Worm (Caenorhabditis elegans) whole organism, late embryonic: Measurements from ENCODE around the gene F13E6.2.

Experiments
- C08G9.2 ChIP-seq: sonication (generic microtip); optimal IDR thresholded peaks from 2 replicates; lab custom pipeline; 2016; ENCODE audit warnings: mild to moderate bottlenecking, missing genetic modification characterization, moderate library complexity, missing compliant biosample characterization
- C38D4.7 ChIP-seq: fragments of 200-800 bp; sonication (Bioruptor generic); optimal IDR thresholded peaks from 2 replicates; lab custom pipeline; 2018; ENCODE audit warnings: mild to moderate bottlenecking, missing genetic modification characterization, moderate library complexity, missing compliant biosample characterization
- F13H6.1 ChIP-seq: sonication (generic microtip); optimal IDR thresholded peaks from 2 replicates; lab custom pipeline; 2016; ENCODE audit warnings: missing genetic modification characterization, missing compliant biosample characterization
- K02D7.2 ChIP-seq: sonication (generic microtip); optimal IDR thresholded peaks from 2 replicates; lab custom pipeline; 2017; ENCODE audit warnings: mild to moderate bottlenecking, missing genetic modification characterization, missing compliant biosample characterization
- K09A11.1 ChIP-seq: sonication (generic microtip); optimal IDR thresholded peaks from 2 replicates; lab custom pipeline; 2017; ENCODE audit warnings: antibody characterized with exemption, mild to moderate bottlenecking, missing genetic modification characterization, missing compliant biosample characterization; ENCODE audit not compliant: insufficient read depth
- T23F11.4 ChIP-seq: fragments of 200-800 bp; sonication (Bioruptor generic); optimal IDR thresholded peaks from 2 replicates; lab custom pipeline; 2018; ENCODE audit warnings: mild to moderate bottlenecking, missing genetic modification characterization, missing compliant biosample characterization
- Y22D7AL.16 ChIP-seq: sonication (generic microtip); optimal IDR thresholded peaks from 2 replicates; lab custom pipeline; 2016; ENCODE audit warnings: missing genetic modification characterization, missing compliant biosample characterization
- ama-1 ChIP-seq: fragments of 150-350 bp; optimal IDR thresholded peaks from 2 replicates; lab custom pipeline; 2014
- ceh-14 ChIP-seq: sonication (generic microtip); optimal IDR thresholded peaks from 2 replicates; lab custom pipeline; 2016; ENCODE audit warnings: missing genotype, missing genetic modification characterization, missing compliant biosample characterization
- ceh-18 ChIP-seq: sonication (generic microtip); optimal IDR thresholded peaks from 2 replicates; lab custom pipeline; 2016; ENCODE audit warnings: missing genetic modification characterization, missing compliant biosample characterization
- ceh-2 ChIP-seq: sonication (generic microtip); optimal IDR thresholded peaks from 2 replicates; lab custom pipeline; 2016; ENCODE audit warnings: missing genotype, missing genetic modification characterization, missing compliant biosample characterization
- ceh-24 ChIP-seq: sonication (generic microtip); optimal IDR thresholded peaks from 2 replicates; lab custom pipeline; 2016; ENCODE audit warnings: mild to moderate bottlenecking, missing genetic modification characterization, missing compliant biosample characterization
- ceh-30 ChIP-seq: fragments of 150-350 bp; optimal IDR thresholded peaks from 2 replicates; lab custom pipeline; 2014; ENCODE audit warnings: missing biosample characterization, missing genetic modification characterization
- ceh-31 ChIP-seq: sonication (generic microtip); optimal IDR thresholded peaks from 2 replicates; lab custom pipeline; 2016; ENCODE audit warnings: missing genetic modification characterization, missing compliant biosample characterization
- ceh-34 ChIP-seq: sonication (generic microtip); optimal IDR thresholded peaks from 2 replicates; lab custom pipeline; 2016; ENCODE audit warnings: mild to moderate bottlenecking, missing genetic modification characterization, missing compliant biosample characterization
- ceh-6 ChIP-seq: fragments of 200-800 bp; sonication (Bioruptor generic); optimal IDR thresholded peaks from 2 replicates; lab custom pipeline; 2018; ENCODE audit warnings: mild to moderate bottlenecking, missing genetic modification characterization, missing compliant biosample characterization
- ceh-9 ChIP-seq: sonication (generic microtip); optimal IDR thresholded peaks from 2 replicates; lab custom pipeline; 2016; ENCODE audit warnings: mild to moderate bottlenecking, missing genetic modification characterization, inconsistent platforms, missing compliant biosample characterization
- che-1 ChIP-seq: sonication (generic microtip); optimal IDR thresholded peaks from 2 replicates; lab custom pipeline; 2016; ENCODE audit warnings: mild to moderate bottlenecking, missing genetic modification characterization, missing compliant biosample characterization
- dmd-4 ChIP-seq: sonication (generic microtip); optimal IDR thresholded peaks from 2 replicates; lab custom pipeline; 2016; ENCODE audit warnings: borderline replicate concordance, missing genetic modification characterization, missing compliant biosample characterization
- dve-1 ChIP-seq: sonication (generic microtip); optimal IDR thresholded peaks from 2 replicates; lab custom pipeline; 2017; ENCODE audit warnings: antibody characterized with exemption, mild to moderate bottlenecking, missing genetic modification characterization, missing compliant biosample characterization
- elt-2 ChIP-seq: sonication (generic microtip); optimal IDR thresholded peaks from 2 replicates; lab custom pipeline; 2016; ENCODE audit warnings: missing genetic modification reagents, missing genetic modification characterization, missing compliant biosample characterization
- elt-4 ChIP-seq: sonication (generic microtip); optimal IDR thresholded peaks from 2 replicates; lab custom pipeline; 2016; ENCODE audit warnings: missing genetic modification characterization, missing compliant biosample characterization
- ets-4 ChIP-seq: sonication (generic microtip); optimal IDR thresholded peaks from 2 replicates; lab custom pipeline; 2016; ENCODE audit warnings: missing genetic modification characterization, missing compliant biosample characterization
- fax-1 ChIP-seq: sonication (generic microtip); optimal IDR thresholded peaks from 2 replicates; lab custom pipeline; 2016; ENCODE audit warnings: missing genotype, missing genetic modification characterization, missing compliant biosample characterization
- fkh-6 ChIP-seq: sonication (generic microtip); optimal IDR thresholded peaks from 2 replicates; lab custom pipeline; 2016; ENCODE audit warnings: missing genetic modification characterization, missing compliant biosample characterization
- hlh-13 ChIP-seq: fragments of 200-800 bp; sonication (Bioruptor generic); optimal IDR thresholded peaks from 2 replicates; lab custom pipeline; 2018; ENCODE audit warnings: mild to moderate bottlenecking, missing genetic modification characterization, missing compliant biosample characterization
- hlh-8 ChIP-seq: sonication (generic microtip); optimal IDR thresholded peaks from 2 replicates; lab custom pipeline; 2016; ENCODE audit warnings: missing genotype, missing genetic modification characterization, missing compliant biosample characterization
- lim-6 ChIP-seq: sonication (generic microtip); optimal IDR thresholded peaks from 2 replicates; lab custom pipeline; 2016; ENCODE audit warnings: missing genetic modification characterization, missing compliant biosample characterization
- lin-11 ChIP-seq: fragments of 200-800 bp; sonication (Bioruptor generic); optimal IDR thresholded peaks from 2 replicates; lab custom pipeline; 2018; ENCODE audit warnings: mild to moderate bottlenecking, missing genetic modification characterization, missing compliant biosample characterization
- madf-2 ChIP-seq: sonication (generic microtip); optimal IDR thresholded peaks from 2 replicates; lab custom pipeline; 2017; ENCODE audit warnings: missing genetic modification characterization, missing compliant biosample characterization
- mec-3 ChIP-seq: sonication (generic microtip); optimal IDR thresholded peaks from 2 replicates; lab custom pipeline; 2016; ENCODE audit warnings: borderline replicate concordance, missing genetic modification characterization, missing compliant biosample characterization
- nfya-1 ChIP-seq: sonication (generic microtip); optimal IDR thresholded peaks from 2 replicates; lab custom pipeline; 2017; ENCODE audit warnings: missing genetic modification characterization, mild to moderate bottlenecking, missing compliant biosample characterization, antibody characterized with exemption, moderate library complexity
- npax-4 ChIP-seq: sonication (generic microtip); optimal IDR thresholded peaks from 2 replicates; lab custom pipeline; 2016; ENCODE audit warnings: missing genetic modification characterization, missing compliant biosample characterization
- odd-2 ChIP-seq: sonication (generic microtip); optimal IDR thresholded peaks from 2 replicates; lab custom pipeline; 2017; ENCODE audit warnings: antibody characterized with exemption, mild to moderate bottlenecking, missing genetic modification characterization, missing compliant biosample characterization
- pat-9 ChIP-seq: fragments of 200-800 bp; sonication (Bioruptor generic); optimal IDR thresholded peaks from 2 replicates; lab custom pipeline; 2018; ENCODE audit warnings: mild to moderate bottlenecking, missing genetic modification characterization, moderate library complexity, missing compliant biosample characterization
- pha-4 ChIP-seq: fragments of 150-350 bp; optimal IDR thresholded peaks from 2 replicates; lab custom pipeline; 2018; ENCODE audit warnings: missing biosample characterization, missing genetic modification reagents, missing genetic modification characterization
- pros-1 ChIP-seq: fragments of 150-350 bp; optimal IDR thresholded peaks from 2 replicates; lab custom pipeline; 2014; ENCODE audit warnings: missing biosample characterization, missing genetic modification reagents, missing genetic modification characterization
- rnt-1 ChIP-seq: sonication (generic microtip); optimal IDR thresholded peaks from 2 replicates; lab custom pipeline; 2016; ENCODE audit warnings: missing genetic modification characterization, missing compliant biosample characterization
- sdc-2 ChIP-seq: sonication (generic microtip); optimal IDR thresholded peaks from 2 replicates; lab custom pipeline; 2016; ENCODE audit warnings: missing genotype, missing genetic modification characterization, missing compliant biosample characterization
- tbx-2 ChIP-seq: sonication (generic microtip); optimal IDR thresholded peaks from 2 replicates; lab custom pipeline; 2016; ENCODE audit warnings: missing genetic modification characterization, missing compliant biosample characterization
- tbx-7 ChIP-seq: sonication (generic microtip); optimal IDR thresholded peaks from 2 replicates; lab custom pipeline; 2016; ENCODE audit warnings: missing genotype, missing genetic modification characterization, missing compliant biosample characterization
- unc-3 ChIP-seq, 2 experiments: fragments of 200-800 bp in 1 of 2; sonication (Bioruptor generic) in 1 of 2; sonication (generic microtip) in 1 of 2; conservative IDR thresholded peaks in 1 of 2; optimal IDR thresholded peaks in 1 of 2; 2 replicates each; pipeline versions ENCODE4 v1.3.6 to Lab custom; 2016 to 2022; ENCODE audit warnings: missing compliant biosample characterization in 2 of 2, missing genetic modification characterization in 2 of 2, missing genetic modification reagents in 1 of 2
- unc-42 ChIP-seq: sonication (generic microtip); optimal IDR thresholded peaks from 2 replicates; lab custom pipeline; 2016; ENCODE audit warnings: missing genotype, missing genetic modification characterization, missing compliant biosample characterization
- unc-55 ChIP-seq: sonication (generic microtip); optimal IDR thresholded peaks from 2 replicates; lab custom pipeline; 2017; ENCODE audit warnings: missing biosample characterization, missing genetic modification reagents, missing genetic modification characterization
- ztf-16 ChIP-seq: sonication (generic microtip); optimal IDR thresholded peaks from 2 replicates; lab custom pipeline; 2017; ENCODE audit warnings: missing genetic modification characterization, missing compliant biosample characterization

Gene F13E6.2

ce11 chrX:10639403-10639812 lies 34.7 kb downstream of the F13E6.2 start:
- TF ChIP-seq madf-2 (no peak), ztf-16 (tag; lab: Kevin White, UChicago) (no peak), pha-4 (tag; lab: Kevin White, UChicago) (no peak), sdc-2 (tag; lab: Kevin White, UChicago) (no peak), hlh-13 (GFP tag; lab: Kevin White, UChicago) (no peak), pros-1 (tag; lab: Kevin White, UChicago) (no peak), ceh-30 (tag; lab: Kevin White, UChicago) (no peak)

ce11 chrX:10637048-10637928 lies 36.8 kb downstream of the F13E6.2 start:
- no peak for TF ChIP-seq tbx-7 (tag; lab: Kevin White, UChicago)
- peak; percentile 78 for TF ChIP-seq tbx-2 (tag; lab: Kevin White, UChicago)
- peak; percentile 92 for TF ChIP-seq ceh-18 (tag; lab: Kevin White, UChicago)
- TF ChIP-seq dve-1 (tag; lab: Kevin White, UChicago) = no peak
- TF ChIP-seq Y22D7AL.16 = no peak
- TF ChIP-seq K09A11.1 (tag; lab: Kevin White, UChicago) = no peak
- peak; percentile 34 for TF ChIP-seq ceh-14 (tag; lab: Kevin White, UChicago)
- TF ChIP-seq ama-1 = no peak
- peak; percentile 75 for TF ChIP-seq F13H6.1 (tag; lab: Kevin White, UChicago)
- peak; percentile 27 for TF ChIP-seq ceh-2 (tag; lab: Kevin White, UChicago)
- no peak for TF ChIP-seq ceh-6 (GFP tag; lab: Kevin White, UChicago)
- peak; percentile 23 for TF ChIP-seq sdc-2 (tag; lab: Kevin White, UChicago)
- TF ChIP-seq lim-6 = no peak
- TF ChIP-seq ets-4 (tag; lab: Kevin White, UChicago) = peak; percentile 48
- peak; percentile 65 for TF ChIP-seq C08G9.2
- TF ChIP-seq ceh-30 (tag; lab: Kevin White, UChicago) = peak; percentile 10
- peak; percentile 84 for TF ChIP-seq ceh-31 (tag; lab: Kevin White, UChicago)
- peak; percentile 16 for TF ChIP-seq elt-2
- peak; percentile 64 for TF ChIP-seq dmd-4
- peak; percentile 65 for TF ChIP-seq unc-42 (tag; lab: Kevin White, UChicago)
- no peak for TF ChIP-seq pha-4 (tag; lab: Kevin White, UChicago)
- TF ChIP-seq fkh-6 = no peak
- peak; percentile 62 for TF ChIP-seq rnt-1
- TF ChIP-seq fax-1 (tag; lab: Kevin White, UChicago) = no peak
- no peak for TF ChIP-seq pat-9 (tag; lab: Kevin White, UChicago)
- TF ChIP-seq pros-1 (tag; lab: Kevin White, UChicago) = peak; percentile 83
- peak; percentile 62 for TF ChIP-seq elt-4 (tag; lab: Kevin White, UChicago)
- peak; percentile 5; the same call in 1 of the 2 replicates for TF ChIP-seq unc-3 (GFP tag; conservative IDR thresholded peaks at IDR 0.05; lab: Robert Waterston, UW)
- TF ChIP-seq unc-3 (tag; optimal IDR thresholded peaks at IDR 0.05; lab: Kevin White, UChicago) = no peak
- peak; percentile 78 for TF ChIP-seq nfya-1 (tag; lab: Kevin White, UChicago)
- peak; percentile 70 for TF ChIP-seq ceh-34
- peak; percentile 37 for TF ChIP-seq unc-55
- TF ChIP-seq T23F11.4 (GFP tag; lab: Kevin White, UChicago) = peak; percentile 4

ce11 chrX:10635608-10636007 lies 38.5 kb downstream of the F13E6.2 start, which contains the start of gene daf-12:
TSS of gene daf-12 (plus strand) at chrX:10635908.
- no peak for TF ChIP-seq lim-6
- no peak for TF ChIP-seq ceh-30 (tag; lab: Kevin White, UChicago)
- TF ChIP-seq ceh-24 (tag; lab: Kevin White, UChicago) = no peak
- TF ChIP-seq pros-1 (tag; lab: Kevin White, UChicago) = no peak
- no peak for TF ChIP-seq hlh-8 (tag; lab: Kevin White, UChicago)
- no peak for TF ChIP-seq odd-2 (tag; lab: Kevin White, UChicago)
- no peak for TF ChIP-seq ceh-2 (tag; lab: Kevin White, UChicago)
- no peak for TF ChIP-seq unc-42 (tag; lab: Kevin White, UChicago)
- no peak for TF ChIP-seq ceh-9 (tag; lab: Kevin White, UChicago)
- no peak for TF ChIP-seq F13H6.1 (tag; lab: Kevin White, UChicago)
- TF ChIP-seq C38D4.7 (GFP tag; lab: Kevin White, UChicago) = no peak
- TF ChIP-seq che-1 (tag; lab: Kevin White, UChicago) = no peak
- no peak for TF ChIP-seq npax-4 (tag; lab: Kevin White, UChicago)
- TF ChIP-seq lin-11 = no peak
- TF ChIP-seq ztf-16 (tag; lab: Kevin White, UChicago) = no peak
- no peak for TF ChIP-seq mec-3 (tag; lab: Kevin White, UChicago)
- TF ChIP-seq ceh-14 (tag; lab: Kevin White, UChicago) = no peak
- TF ChIP-seq ceh-34 = no peak
- no peak for TF ChIP-seq K02D7.2 (tag; lab: Kevin White, UChicago)
- TF ChIP-seq, all 69 proteins: peak for 0
